Worm (Caenorhabditis elegans): ENCODE measurements around the gene lgc-38.

DNA sequence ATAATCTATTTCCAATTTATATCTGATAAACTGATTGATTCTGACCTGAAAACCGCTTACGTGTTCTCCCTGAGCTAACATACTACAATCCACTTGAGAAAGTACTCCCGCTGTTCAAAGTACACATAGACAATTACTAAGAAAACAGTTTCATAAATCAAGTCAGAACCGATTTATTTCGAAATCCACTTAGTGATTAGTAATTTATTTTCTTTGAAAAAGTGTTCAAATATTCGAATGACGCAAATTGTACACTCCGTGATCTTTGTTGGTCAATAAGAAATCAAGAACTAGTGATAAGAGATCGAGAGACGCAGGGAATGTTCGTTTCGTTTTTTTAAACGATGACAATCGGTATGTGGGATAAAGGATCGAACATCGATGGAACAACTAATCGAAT, 16.4 kb upstream of the lgc-38 start:
- no peak for TF ChIP-seq nhr-237 (tag; optimal IDR thresholded peaks at IDR 0.05)
- TF ChIP-seq lin-13 (tag; optimal IDR thresholded peaks at IDR 0.05): no peak
- TF ChIP-seq blmp-1 (tag; optimal IDR thresholded peaks at IDR 0.05): no peak
- no peak for TF ChIP-seq snpc-4 (tag; optimal IDR thresholded peaks at IDR 0.05)
- no peak for TF ChIP-seq ztf-11 (tag; optimal IDR thresholded peaks at IDR 0.05)
- no peak for TF ChIP-seq ceh-83 (GFP tag; optimal IDR thresholded peaks at IDR 0.05)
- no peak for TF ChIP-seq unc-120 (tag; optimal IDR thresholded peaks at IDR 0.05; ENCODE audit: poor library complexity, severe bottlenecking)
- no peak for TF ChIP-seq elt-1 (tag; optimal IDR thresholded peaks at IDR 0.05; ENCODE audit: borderline replicate concordance, insufficient read depth)
